Worm (Caenorhabditis elegans) whole organism, L2 larva: ENCODE results near the gene cest-31.
A peak's percentile ranks its signal among the peaks of the same experiment; 100 is the strongest.

ENCODE experiments used
- C34F6.9 ChIP-seq: fragments of 150-350 bp; optimal IDR thresholded peaks from 2 replicates; lab custom pipeline; 2014; ENCODE audit warnings: missing biosample characterization, missing genetic modification characterization
- F13H6.1 ChIP-seq: sonication (generic microtip); optimal IDR thresholded peaks from 2 replicates; lab custom pipeline; 2016; ENCODE audit warnings: missing genetic modification characterization, missing compliant biosample characterization
- R02D3.7 ChIP-seq: fragments of 150-350 bp; optimal IDR thresholded peaks from 2 replicates; lab custom pipeline; 2014; ENCODE audit warnings: missing biosample characterization, missing genetic modification characterization
- Y55F3AM.14 ChIP-seq: fragments of 200-800 bp; sonication (Bioruptor generic); optimal IDR thresholded peaks from 2 replicates; lab custom pipeline; 2018; ENCODE audit warnings: mild to moderate bottlenecking, missing genetic modification characterization, missing compliant biosample characterization
- alr-1 ChIP-seq: fragments of 150-350 bp; optimal IDR thresholded peaks from 2 replicates; lab custom pipeline; 2014; ENCODE audit warnings: missing biosample characterization, missing genetic modification characterization
- aly-2 ChIP-seq: fragments of 150-350 bp; optimal IDR thresholded peaks from 2 replicates; lab custom pipeline; 2014; ENCODE audit warnings: missing biosample characterization, missing genetic modification characterization
- blmp-1 ChIP-seq: sonication (generic microtip); optimal IDR thresholded peaks from 2 replicates; lab custom pipeline; 2017; ENCODE audit warnings: missing genetic modification characterization, mild to moderate bottlenecking, missing compliant biosample characterization, antibody characterized with exemption, moderate library complexity; ENCODE audit not compliant: insufficient read depth
- ceh-16 ChIP-seq: fragments of 150-350 bp; optimal IDR thresholded peaks from 2 replicates; lab custom pipeline; 2014; ENCODE audit warnings: missing biosample characterization, missing genetic modification characterization
- ceh-82 ChIP-seq: fragments of 150-350 bp; optimal IDR thresholded peaks from 2 replicates; lab custom pipeline; 2014; ENCODE audit warnings: missing biosample characterization, missing genetic modification characterization
- crh-2 ChIP-seq: sonication (generic microtip); optimal IDR thresholded peaks from 2 replicates; lab custom pipeline; 2017; ENCODE audit warnings: missing biosample characterization, missing genetic modification characterization
- egl-27 ChIP-seq: sonication (generic microtip); optimal IDR thresholded peaks from 3 replicates; lab custom pipeline; 2017; ENCODE audit warnings: missing biosample characterization, missing genetic modification reagents, missing genetic modification characterization
- elt-3 ChIP-seq: sonication (generic microtip); optimal IDR thresholded peaks from 2 replicates; lab custom pipeline; 2017; ENCODE audit warnings: missing biosample characterization, missing genetic modification characterization
- fos-1 ChIP-seq: fragments of 150-350 bp; optimal IDR thresholded peaks from 2 replicates; lab custom pipeline; 2014; ENCODE audit warnings: missing biosample characterization, missing genetic modification characterization
- gmeb-1 ChIP-seq: fragments of 150-350 bp; optimal IDR thresholded peaks from 2 replicates; lab custom pipeline; 2014; ENCODE audit warnings: missing biosample characterization, missing genetic modification characterization
- lin-11 ChIP-seq: fragments of 150-350 bp; sonication (generic microtip); optimal IDR thresholded peaks from 2 replicates; lab custom pipeline; 2014; ENCODE audit warnings: missing biosample characterization, missing genetic modification characterization, inconsistent platforms, mixed read lengths
- lin-13 ChIP-seq: fragments of 150-350 bp; optimal IDR thresholded peaks from 2 replicates; lab custom pipeline; 2014; ENCODE audit warnings: missing biosample characterization, missing genetic modification reagents, missing genetic modification characterization
- lin-39 ChIP-seq: fragments of 150-350 bp; optimal IDR thresholded peaks from 2 replicates; lab custom pipeline; 2014; ENCODE audit warnings: missing biosample characterization, missing genetic modification reagents, missing genetic modification characterization
- lsy-2 ChIP-seq, 2 experiments: fragments of 150-350 bp in 1 of 2; sonication (generic microtip) in 1 of 2; optimal IDR thresholded peaks; 2 replicates each; lab custom pipeline; 2014 to 2017; ENCODE audit warnings: missing biosample characterization in 2 of 2, missing genetic modification characterization in 2 of 2
- mab-5 ChIP-seq: fragments of 150-350 bp; optimal IDR thresholded peaks from 2 replicates; lab custom pipeline; 2014; ENCODE audit warnings: missing biosample characterization, missing genetic modification characterization
- mdl-1 ChIP-seq, 2 experiments: fragments of 150-350 bp in 1 of 2; sonication (generic microtip) in 1 of 2; optimal IDR thresholded peaks; 2 replicates each; lab custom pipeline; 2017; ENCODE audit warnings: missing biosample characterization in 2 of 2, missing genetic modification characterization in 2 of 2
- nhr-10 ChIP-seq: sonication (generic microtip); optimal IDR thresholded peaks from 2 replicates; lab custom pipeline; 2017; ENCODE audit warnings: missing biosample characterization, missing genetic modification characterization
- nhr-11 ChIP-seq: fragments of 150-350 bp; optimal IDR thresholded peaks from 2 replicates; lab custom pipeline; 2014; ENCODE audit warnings: missing biosample characterization, missing genetic modification characterization
- nhr-12 ChIP-seq: fragments of 150-350 bp; optimal IDR thresholded peaks from 2 replicates; lab custom pipeline; 2014; ENCODE audit warnings: missing biosample characterization, missing genetic modification characterization
- nhr-129 ChIP-seq: fragments of 150-350 bp; optimal IDR thresholded peaks from 2 replicates; lab custom pipeline; 2014; ENCODE audit warnings: missing biosample characterization, missing genetic modification characterization
- nhr-6 ChIP-seq: fragments of 150-350 bp; optimal IDR thresholded peaks from 2 replicates; lab custom pipeline; 2014; ENCODE audit warnings: missing biosample characterization, missing genetic modification characterization
- nhr-77 ChIP-seq: fragments of 150-350 bp; optimal IDR thresholded peaks from 2 replicates; lab custom pipeline; 2014; ENCODE audit warnings: missing biosample characterization, missing genetic modification characterization
- peb-1 ChIP-seq: fragments of 150-350 bp; optimal IDR thresholded peaks from 2 replicates; lab custom pipeline; 2014; ENCODE audit warnings: missing biosample characterization, missing genetic modification characterization
- sem-4 ChIP-seq: fragments of 150-350 bp; optimal IDR thresholded peaks from 2 replicates; lab custom pipeline; 2014; ENCODE audit warnings: missing biosample characterization, missing genetic modification reagents, missing genetic modification characterization
- sma-9 ChIP-seq, 2 experiments: fragments of 150-350 bp in 1 of 2; sonication (generic microtip) in 1 of 2; optimal IDR thresholded peaks; 2 replicates each; lab custom pipeline; 2014 to 2016; ENCODE audit warnings: missing genetic modification characterization in 2 of 2, mild to moderate bottlenecking in 1 of 2, missing biosample characterization in 1 of 2, missing compliant biosample characterization in 1 of 2, missing genetic modification reagents in 1 of 2, moderate library complexity in 1 of 2
- snpc-4 ChIP-seq: fragments of 150-350 bp; optimal IDR thresholded peaks from 2 replicates; lab custom pipeline; 2014; ENCODE audit warnings: missing biosample characterization, missing genetic modification characterization
- unc-39 ChIP-seq: fragments of 150-350 bp; optimal IDR thresholded peaks from 2 replicates; lab custom pipeline; 2014; ENCODE audit warnings: missing biosample characterization, missing genetic modification characterization
- unc-55 ChIP-seq: fragments of 150-350 bp; sonication (generic microtip); optimal IDR thresholded peaks from 3 replicates; lab custom pipeline; 2014; ENCODE audit warnings: missing biosample characterization, missing genetic modification reagents, missing genetic modification characterization
- unc-62 ChIP-seq: fragments of 150-350 bp; optimal IDR thresholded peaks from 2 replicates; lab custom pipeline; 2014; ENCODE audit warnings: missing biosample characterization, missing genetic modification reagents, missing genetic modification characterization
- zag-1 ChIP-seq: fragments of 150-350 bp; optimal IDR thresholded peaks from 2 replicates; lab custom pipeline; 2014; ENCODE audit warnings: missing biosample characterization, missing genetic modification characterization
- ztf-1 ChIP-seq: fragments of 200-800 bp; sonication (Bioruptor generic); conservative IDR thresholded peaks from 2 replicates; pipeline ENCODE4 v1.3.6; 2022; ENCODE audit warnings: missing genetic modification characterization, missing compliant biosample characterization
- ztf-11 ChIP-seq: sonication (generic microtip); optimal IDR thresholded peaks from 2 replicates; lab custom pipeline; 2017; ENCODE audit warnings: missing biosample characterization, missing genetic modification characterization
- ztf-4 ChIP-seq: fragments of 150-350 bp; optimal IDR thresholded peaks from 2 replicates; lab custom pipeline; 2014; ENCODE audit warnings: missing biosample characterization, missing genetic modification characterization

The cest-31 gene

DNA sequence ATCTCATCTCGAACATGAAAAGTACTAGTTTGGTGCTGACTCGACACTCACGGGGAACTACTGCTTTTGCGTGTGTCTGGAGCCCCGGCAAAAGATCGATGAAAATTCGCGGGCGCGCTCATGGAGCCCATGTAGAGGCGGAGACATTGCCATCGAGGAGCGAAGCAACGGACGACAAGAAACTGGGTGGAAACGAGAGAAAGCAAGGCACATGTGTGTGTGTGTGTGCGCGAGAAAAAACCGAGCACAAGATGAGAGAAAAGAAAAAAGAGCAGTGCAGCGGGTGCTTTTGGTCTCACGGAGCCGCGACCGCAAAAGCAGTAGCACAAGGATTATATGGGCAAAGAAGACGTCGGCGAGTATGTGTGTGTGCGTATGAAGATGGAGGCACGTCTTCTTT, 15.3 kb upstream of the cest-31 start:
- TF ChIP-seq aly-2: no peak
- TF ChIP-seq sem-4 (tag; lab: Kevin White, UChicago): no peak
- peak; percentile 14 for TF ChIP-seq sma-9 (GFP tag; optimal IDR thresholded peaks at IDR 0.05; lab: Kevin White, UChicago)
- no peak for TF ChIP-seq sma-9 (tag; optimal IDR thresholded peaks at IDR 0.05; lab: Kevin White, UChicago)
- peak; percentile 60 for TF ChIP-seq snpc-4 (tag; lab: Kevin White, UChicago)
- peak; percentile 38 for TF ChIP-seq fos-1 (tag; lab: Kevin White, UChicago)
- TF ChIP-seq ceh-16 (tag; lab: Kevin White, UChicago): no peak
- no peak for TF ChIP-seq nhr-12 (tag; lab: Kevin White, UChicago)
- peak; percentile 9 for TF ChIP-seq lin-13 (GFP tag; lab: Kevin White, UChicago)
- TF ChIP-seq mab-5 (tag; lab: Kevin White, UChicago): no peak
- peak; percentile 66 for TF ChIP-seq zag-1 (tag; lab: Kevin White, UChicago)
- peak; percentile 1 for TF ChIP-seq crh-2
- TF ChIP-seq peb-1 (tag; lab: Kevin White, UChicago): no peak
- no peak for TF ChIP-seq nhr-11
- peak; percentile 68 for TF ChIP-seq unc-55 (GFP tag; lab: Kevin White, UChicago)
- peak; percentile 54 for TF ChIP-seq lin-11 (tag; lab: Kevin White, UChicago)
- peak; percentile 46 for TF ChIP-seq F13H6.1 (tag; lab: Kevin White, UChicago)
- TF ChIP-seq mdl-1 (tag; optimal IDR thresholded peaks at IDR 0.05; lab: Kevin White, UChicago): peak in 1 of 2 experiments; percentile 57
- TF ChIP-seq nhr-6 (tag; lab: Kevin White, UChicago): no peak
- TF ChIP-seq C34F6.9: peak; percentile 52
- TF ChIP-seq unc-62: no peak
- peak in 1 of 2 experiments; percentile 43 for TF ChIP-seq lsy-2 (tag; optimal IDR thresholded peaks at IDR 0.05; lab: Kevin White, UChicago)
- TF ChIP-seq ceh-82 (tag; lab: Kevin White, UChicago): peak; percentile 88
- no peak for TF ChIP-seq ztf-11 (tag; lab: Kevin White, UChicago)
- no peak for TF ChIP-seq R02D3.7
- TF ChIP-seq Y55F3AM.14: peak; percentile 42
- TF ChIP-seq alr-1 (tag; lab: Kevin White, UChicago): no peak
- TF ChIP-seq gmeb-1 (tag; lab: Kevin White, UChicago): no peak
- peak; percentile 67 for TF ChIP-seq nhr-129 (tag; lab: Kevin White, UChicago)

DNA sequence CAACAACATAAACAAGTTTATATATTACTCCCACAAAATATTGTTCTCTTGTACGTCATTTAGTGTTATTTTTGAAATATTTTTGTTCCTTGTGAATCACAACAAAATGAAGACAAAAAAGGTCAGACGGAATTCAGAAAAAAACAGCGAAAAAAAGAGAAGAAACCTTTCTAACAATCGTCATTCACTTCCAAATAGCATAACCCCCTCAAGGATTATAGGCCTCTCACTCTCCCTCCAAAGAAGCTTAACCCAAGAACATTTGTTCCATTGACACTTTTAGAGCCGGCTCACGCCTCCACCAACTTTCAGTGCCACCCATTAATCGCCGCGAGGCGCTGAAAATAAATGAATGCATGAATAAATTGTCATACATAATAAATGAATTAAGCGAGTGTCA, 14.5 kb upstream of the cest-31 start:
- TF ChIP-seq egl-27 (no peak), unc-55 (GFP tag; lab: Kevin White, UChicago) (peak; percentile 51)

DNA sequence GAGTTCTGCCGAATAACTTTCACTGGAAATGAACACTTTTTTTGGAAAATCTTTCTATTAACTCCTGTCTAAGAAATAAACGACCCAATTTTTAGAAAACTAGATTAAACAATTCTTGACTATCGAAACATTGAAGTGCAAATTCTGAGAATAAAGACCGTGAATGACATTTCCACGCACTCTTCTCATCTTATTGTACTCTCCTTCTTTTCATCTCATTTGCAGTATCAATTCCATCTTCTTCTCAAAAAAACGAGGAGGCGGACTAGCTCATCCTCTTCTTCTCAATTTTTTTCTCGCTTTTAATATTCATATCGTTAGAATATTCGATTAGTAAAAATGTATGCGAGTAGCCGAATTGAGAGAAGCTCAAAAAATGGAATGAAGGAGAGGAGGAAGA, 12.4 kb upstream of the cest-31 start:
- TF ChIP-seq zag-1 (tag; lab: Kevin White, UChicago): no peak
- TF ChIP-seq crh-2: peak; percentile 3
- TF ChIP-seq ztf-1 (GFP tag; lab: Robert Waterston, UW): no peak
- no peak for TF ChIP-seq elt-3
- TF ChIP-seq ztf-4 (tag; lab: Kevin White, UChicago): no peak
- peak; percentile 39 for TF ChIP-seq unc-55 (GFP tag; lab: Kevin White, UChicago)
- TF ChIP-seq F13H6.1 (tag; lab: Kevin White, UChicago): peak; percentile 15
- peak; percentile 19 for TF ChIP-seq sma-9 (GFP tag; optimal IDR thresholded peaks at IDR 0.05; lab: Kevin White, UChicago)
- no peak for TF ChIP-seq sma-9 (tag; optimal IDR thresholded peaks at IDR 0.05; lab: Kevin White, UChicago)
- TF ChIP-seq lsy-2 (tag; optimal IDR thresholded peaks at IDR 0.05; lab: Kevin White, UChicago): peak in 1 of 2 experiments; percentile 21
- no peak for TF ChIP-seq unc-39 (tag; lab: Kevin White, UChicago)
- peak; percentile 49 for TF ChIP-seq C34F6.9
- TF ChIP-seq, all 48 proteins: peak for 6

DNA sequence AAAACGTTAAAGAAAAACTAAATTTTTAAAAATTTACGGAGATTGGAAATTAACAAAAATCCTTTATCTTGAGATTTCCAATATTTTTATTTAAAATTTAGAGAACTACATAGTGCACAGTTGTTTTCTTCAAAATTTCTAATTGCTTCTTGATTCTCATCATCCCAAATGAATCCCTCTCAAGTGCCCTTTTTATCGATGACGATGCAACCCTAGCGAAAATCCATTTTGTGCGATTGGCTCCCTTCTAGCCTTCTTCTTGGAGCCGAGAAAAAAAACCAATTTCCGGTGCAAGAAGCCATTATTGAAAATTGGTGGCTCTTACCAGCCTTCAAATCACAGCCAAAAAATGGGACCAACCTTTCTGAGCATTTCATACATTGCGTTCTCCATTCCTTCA, 11.6 kb upstream of the cest-31 start:
- TF ChIP-seq blmp-1 (no peak), nhr-77 (tag; lab: Kevin White, UChicago) (no peak), nhr-10 (tag; lab: Kevin White, UChicago) (no peak), nhr-11 (no peak), C34F6.9 (no peak), lin-39 (no peak), R02D3.7 (no peak), nhr-12 (tag; lab: Kevin White, UChicago) (no peak)
